Fruit fly (Drosophila melanogaster): ENCODE results near the gene CG14913.

- TF ChIP-seq Snoo (tag; optimal IDR thresholded peaks at IDR 0.05): no peak
- no peak for TF ChIP-seq CG4496 (GFP tag; IDR thresholded peaks at IDR 0.05)
Measured at dm6 chr2L:11023875-11024274, 7.1 kb downstream of the CG14913 start.
